Fruit fly (Drosophila melanogaster) whole organism, larva: ENCODE measurements around the gene CG13972.

Source experiments
- noc ChIP-seq: fragments of 200-800 bp; sonication (Bioruptor generic); optimal IDR thresholded peaks from 3 replicates; lab custom pipeline; 2019; ENCODE audit warnings: missing biosample characterization, mild to moderate bottlenecking, missing genetic modification characterization, moderate library complexity

The CG13972 gene

dm6 chr3R:27519879-27520278 is 2.8 kb upstream of the CG13972 start:
- no peak for TF ChIP-seq noc (tag; lab: Kevin White, UChicago)

- TF ChIP-seq noc (tag; lab: Kevin White, UChicago) = no peak
Observed at dm6 chr3R:27502856-27503255, 14.2 kb downstream of the CG13972 start, which contains the start of gene CG5402. Gene CG5402 (minus strand): TSS chr3R:27502956.

DNA sequence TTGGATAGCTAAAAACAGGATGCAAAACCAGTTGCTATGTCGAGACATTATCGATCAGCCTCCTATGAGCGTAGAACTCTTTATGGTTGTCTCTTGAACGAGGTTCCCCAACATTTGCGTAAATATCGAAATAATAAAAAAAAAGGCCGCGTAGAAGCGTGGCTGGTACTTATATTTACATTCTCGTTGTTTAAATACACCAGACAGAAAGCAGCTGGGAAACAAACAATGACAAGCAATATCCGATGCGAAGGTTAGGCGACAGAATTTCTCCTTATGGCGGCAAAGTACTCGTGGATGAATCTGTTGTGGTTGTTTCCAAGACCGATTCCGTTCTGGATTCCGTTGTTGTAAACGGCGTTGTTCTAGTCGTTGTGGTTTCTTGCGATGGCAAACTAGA is 15.1 kb downstream of the CG13972 start, which contains the start of gene CG43139:
CG43139 (minus strand) TSS at position 88 of the 400 bp plus-strand sequence.
- TF ChIP-seq noc (tag; lab: Kevin White, UChicago) = no peak

DNA sequence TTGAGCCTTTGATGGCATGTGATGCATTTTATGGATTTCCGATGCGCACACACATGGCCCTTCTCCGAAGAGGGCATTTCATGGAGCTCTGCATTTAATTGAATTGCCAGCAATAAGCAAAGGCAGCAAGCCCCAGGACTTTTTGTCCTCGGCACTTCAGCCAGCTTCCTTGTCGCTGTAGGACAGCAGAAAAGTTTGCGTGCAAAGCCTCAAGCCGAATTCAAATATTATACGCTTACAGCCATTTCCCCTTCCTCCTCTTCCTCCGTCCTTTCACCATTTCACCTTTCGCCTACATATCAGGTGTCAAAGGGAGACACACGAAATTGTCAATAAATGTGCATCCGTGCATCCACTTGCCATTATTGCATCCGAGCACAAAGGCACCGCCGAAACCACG is 19.4 kb downstream of the CG13972 start:
- no peak for TF ChIP-seq noc (tag; lab: Kevin White, UChicago)

- TF ChIP-seq noc (tag; lab: Kevin White, UChicago) = no peak
Observed at dm6 chr3R:27487627-27488026, 29.4 kb downstream of the CG13972 start, which contains the start of gene Gr98a. Gene Gr98a (plus strand): TSS chr3R:27487927.

DNA sequence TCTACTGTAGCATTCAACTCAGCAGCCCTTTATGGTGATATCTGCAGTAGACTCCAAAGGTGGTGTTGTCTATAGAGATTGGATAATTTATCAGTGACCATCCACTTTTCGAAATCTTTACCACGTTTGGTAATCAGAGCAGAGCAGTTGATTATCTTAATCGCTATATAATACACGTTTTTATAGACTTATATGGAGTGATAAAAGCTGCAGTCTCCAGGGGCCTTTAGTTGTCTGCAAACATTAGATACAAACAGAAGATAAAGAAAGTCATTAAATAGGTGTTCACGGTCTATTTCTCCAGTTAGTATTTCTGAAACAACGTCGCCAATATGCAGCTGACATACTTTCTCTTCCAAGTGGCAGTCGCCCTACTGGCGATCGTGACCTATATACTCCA is 38.7 kb downstream of the CG13972 start, which contains the start of gene Cyp6a18:
Cyp6a18 (plus strand) TSS at position 301 of the 400 bp plus-strand sequence.
- no peak for TF ChIP-seq noc (tag; lab: Kevin White, UChicago)

DNA sequence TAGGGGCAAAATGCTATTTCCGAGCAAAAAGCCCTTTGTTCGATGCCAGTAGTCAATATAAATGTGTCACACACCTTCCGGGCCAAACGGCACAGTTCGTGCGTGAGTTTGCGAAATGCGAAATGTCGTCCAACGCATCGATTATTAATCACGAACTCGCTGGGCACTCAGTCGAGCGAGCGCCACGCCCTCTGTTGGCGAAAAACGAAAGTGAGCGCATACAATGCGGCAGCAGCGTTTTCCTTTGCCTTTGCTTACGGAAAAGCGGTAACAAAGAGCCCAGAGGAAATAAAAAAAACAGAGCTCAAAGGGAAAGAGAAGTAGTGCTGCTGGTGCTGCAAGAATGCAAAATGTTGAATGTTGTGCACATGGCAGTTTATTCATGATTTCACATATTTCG is 39.5 kb downstream of the CG13972 start:
- TF ChIP-seq noc (tag; lab: Kevin White, UChicago) = no peak
